Fruit fly (Drosophila melanogaster): ENCODE results near the gene EMC6.

- no peak for TF ChIP-seq CG8478 (optimal IDR thresholded peaks at IDR 0.05)
- no peak for TF ChIP-seq CTCF (optimal IDR thresholded peaks at IDR 0.05)
Observed at dm6 chr3R:25046023-25046422, 21.2 kb upstream of the EMC6 start, which contains the start of gene CG11786.

All from S2 (cell line).